Fruit fly (Drosophila melanogaster): ENCODE results near the gene CG1523.

Gene CG1523

dm6 chr3R:28831626-28832267 lies 12.3 kb upstream of the CG1523 start, which contains the start of gene WASp (continued):
- TF ChIP-seq Awh (GFP tag; IDR thresholded peaks at IDR 0.05) (0 out of 2 replicates have a peak, but pooled peaks have one; percentile 43), CG16813 (GFP tag; IDR thresholded peaks at IDR 0.05; ENCODE audit: partially characterized antibody) (peak; percentile 51; the same call in 2 of the 3 replicates), CG10321 (GFP tag; IDR thresholded peaks at IDR 0.05) (no peak), CG8359 (GFP tag; optimal IDR thresholded peaks at IDR 0.05; ENCODE audit: borderline replicate concordance) (peak; percentile 30), CG17612 (GFP tag; IDR thresholded peaks at IDR 0.05) (0 out of 2 replicates have a peak, but pooled peaks have one; percentile 6), CG10431 (GFP tag; optimal IDR thresholded peaks at IDR 0.05) (no peak), CG17568 (GFP tag; optimal IDR thresholded peaks at IDR 0.05) (no peak), E2f2 (GFP tag; IDR thresholded peaks at IDR 0.05) (peak; percentile 73), H15 (GFP tag; IDR thresholded peaks at IDR 0.05) (peak; percentile 59; the same call in 1 of the 3 replicates), CG15479 (GFP tag; optimal IDR thresholded peaks at IDR 0.05) (no peak), fru (optimal IDR thresholded peaks at IDR 0.05) (no peak), CoRest (tag; optimal IDR thresholded peaks at IDR 0.05) (peak; percentile 85), Pdp1 (GFP tag; optimal IDR thresholded peaks at IDR 0.05) (peak in 1 of 2 experiments; percentile 59), Optix (GFP tag; IDR thresholded peaks at IDR 0.05) (peak; percentile 42; the same call in 1 of the 3 replicates), CG18476 (GFP tag; optimal IDR thresholded peaks at IDR 0.05) (no peak), CG10543 (GFP tag; optimal IDR thresholded peaks at IDR 0.05) (no peak), hkb (optimal IDR thresholded peaks at IDR 0.05) (peak; percentile 56), hkb (GFP tag; IDR thresholded peaks at IDR 0.05) (peak; percentile 76), scrt (GFP tag; optimal IDR thresholded peaks at IDR 0.05) (no peak), MBD-R2 (GFP tag; IDR thresholded peaks at IDR 0.05) (peak; percentile 77), dmrt11E (tag; optimal IDR thresholded peaks at IDR 0.05) (peak; percentile 51), MESR4 (GFP tag; optimal IDR thresholded peaks at IDR 0.05) (peak; percentile 66), CG15073 (GFP tag; optimal IDR thresholded peaks at IDR 0.05) (no peak), CG6683 (GFP tag; optimal IDR thresholded peaks at IDR 0.05) (peak; percentile 42), CG6689 (GFP tag; IDR thresholded peaks at IDR 0.05) (peak; percentile 36; the same call in 1 of the 2 replicates), esg (GFP tag; conservative IDR thresholded peaks at IDR 0.05) (no peak), CG3065 (GFP tag; optimal IDR thresholded peaks at IDR 0.05) (peak; percentile 63), bsh (GFP tag; optimal IDR thresholded peaks at IDR 0.05) (peak; percentile 35 to 53), Chrac-16 (GFP tag; optimal IDR thresholded peaks at IDR 0.05) (no peak), Dbx (GFP tag; IDR thresholded peaks at IDR 0.05) (peak; percentile 52; the same call in 1 of the 3 replicates), rib (GFP tag; IDR thresholded peaks at IDR 0.05) (0 out of 2 replicates have a peak, but pooled peaks have one; percentile 24), emc (GFP tag; optimal IDR thresholded peaks at IDR 0.05) (peak; percentile 75), lilli (GFP tag; optimal IDR thresholded peaks at IDR 0.05) (peak; percentile 79), Dfd (GFP tag; optimal IDR thresholded peaks at IDR 0.05) (no peak), Oli (tag; optimal IDR thresholded peaks at IDR 0.05) (peak; percentile 47), zen2 (GFP tag; IDR thresholded peaks at IDR 0.05; ENCODE audit: partially characterized antibody) (no peak; the same call in 2 of the 3 replicates), btn (GFP tag; optimal IDR thresholded peaks at IDR 0.05) (peak; percentile 37), CG13287 (GFP tag; IDR thresholded peaks at IDR 0.05; ENCODE audit: partially characterized antibody) (peak; percentile 72), ara (GFP tag; IDR thresholded peaks at IDR 0.05) (no peak), nmo (GFP tag; optimal IDR thresholded peaks at IDR 0.05) (peak; percentile 78), wor (GFP tag; IDR thresholded peaks at IDR 0.05) (no peak), ssp (GFP tag; IDR thresholded peaks at IDR 0.05) (peak; percentile 93), wdn (GFP tag; IDR thresholded peaks at IDR 0.05) (0 out of 2 replicates have a peak, but pooled peaks have one; percentile 46), CG1233 (GFP tag; optimal IDR thresholded peaks at IDR 0.05) (peak; percentile 43), CG5245 (GFP tag; optimal IDR thresholded peaks at IDR 0.05) (peak; percentile 20), Ets65A (GFP tag) (peak; percentile 99), ind (GFP tag; optimal IDR thresholded peaks at IDR 0.05) (no peak), CHES-1-like (GFP tag; optimal IDR thresholded peaks at IDR 0.05) (peak; percentile 83), CG43689 (GFP tag; IDR thresholded peaks at IDR 0.05) (no peak; the same call in 1 of the 2 replicates), CG3726 (GFP tag; IDR thresholded peaks at IDR 0.05) (0 out of 3 replicates have a peak, but pooled peaks have one; percentile 30)
